Worm (Caenorhabditis elegans) whole organism, L3 larva: ENCODE data around the gene fmi-1.

Experiments used
- nhr-11 ChIP-seq: fragments of 150-350 bp; optimal IDR thresholded peaks from 2 replicates; lab custom pipeline; 2014; ENCODE audit warnings: missing biosample characterization, missing genetic modification characterization
- nhr-12 ChIP-seq: fragments of 150-350 bp; optimal IDR thresholded peaks from 2 replicates; lab custom pipeline; 2014; ENCODE audit warnings: missing biosample characterization, missing genetic modification characterization

DNA sequence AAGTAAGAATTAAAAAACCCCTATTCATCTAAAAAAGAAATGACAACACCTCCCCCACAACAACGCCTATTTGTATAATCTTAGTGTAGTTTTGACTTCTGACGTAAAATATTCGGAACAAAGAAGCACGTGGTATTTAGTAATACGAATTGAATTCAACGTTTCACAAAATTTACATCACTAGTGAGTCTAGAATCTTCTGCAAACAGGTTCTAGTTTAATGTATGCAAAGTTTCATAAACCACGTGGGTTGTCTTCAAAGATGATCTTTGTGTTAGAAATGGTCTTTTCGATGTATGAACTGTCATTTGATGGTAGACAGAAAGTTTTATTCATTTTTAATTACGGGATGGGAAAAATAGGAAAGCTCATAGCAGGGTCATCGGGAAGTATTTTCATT lies 54.3 kb downstream of the fmi-1 start:
- no peak for TF ChIP-seq nhr-11 (tag; lab: Kevin White, UChicago)
- no peak for TF ChIP-seq nhr-12 (tag; lab: Kevin White, UChicago)
